Fruit fly (Drosophila melanogaster) S2 (cell line): Measurements from ENCODE around the gene Rel.

Source experiments
- CG8478 ChIP-seq: fragments of >200 bp; optimal IDR thresholded peaks from 2 replicates; lab custom pipeline; 2018
- CTCF ChIP-seq, 2 experiments: fragments of >200 bp; optimal IDR thresholded peaks; 2 replicates each; lab custom pipeline; 2018

dm6 chr3R:9029411-9029810 is 18.4 kb downstream of the Rel start:
- TF ChIP-seq CG8478 (lab: Kevin White, UChicago) (no peak), CTCF (optimal IDR thresholded peaks at IDR 0.05; lab: Kevin White, UChicago) (no peak)
